Worm (Caenorhabditis elegans) whole organism, L1 larva: ENCODE data around the gene clec-238.

Experiments used
- C04F5.9 ChIP-seq: sonication (generic microtip); optimal IDR thresholded peaks from 2 replicates; lab custom pipeline; 2016; ENCODE audit warnings: missing genetic modification characterization, missing compliant biosample characterization
- C16A3.4 ChIP-seq: fragments of 150-350 bp; optimal IDR thresholded peaks from 2 replicates; lab custom pipeline; 2014; ENCODE audit warnings: missing biosample characterization, missing genetic modification characterization
- Y116A8C.19 ChIP-seq: sonication (generic microtip); optimal IDR thresholded peaks from 2 replicates; lab custom pipeline; 2016; ENCODE audit warnings: missing compliant biosample characterization, missing genetic modification characterization, borderline replicate concordance
- alr-1 ChIP-seq: fragments of 200-800 bp; sonication (Bioruptor generic); optimal IDR thresholded peaks from 2 replicates; lab custom pipeline; 2018; ENCODE audit warnings: borderline replicate concordance, mild to moderate bottlenecking, missing genetic modification characterization, missing compliant biosample characterization
- blmp-1 ChIP-seq: fragments of 150-350 bp; optimal IDR thresholded peaks from 2 replicates; lab custom pipeline; 2014; ENCODE audit warnings: missing biosample characterization, missing genetic modification characterization
- ceh-82 ChIP-seq, 3 experiments: fragments of 150-350 bp in 1 of 3; sonication (generic microtip) in 2 of 3; optimal IDR thresholded peaks; 2 replicates each; lab custom pipeline; 2014 to 2017; ENCODE audit warnings: missing biosample characterization in 3 of 3, missing genetic modification characterization in 3 of 3
- dpl-1 ChIP-seq, 3 experiments: fragments of 150-350 bp in 2 of 3; sonication (generic microtip) in 1 of 3; optimal IDR thresholded peaks; 2 replicates each; lab custom pipeline; 2014 to 2017; ENCODE audit warnings: missing biosample characterization in 3 of 3, missing genetic modification characterization in 3 of 3, missing genetic modification reagents in 3 of 3
- dsc-1 ChIP-seq: sonication (generic microtip); optimal IDR thresholded peaks from 2 replicates; lab custom pipeline; 2016; ENCODE audit warnings: mild to moderate bottlenecking, missing genetic modification characterization, missing compliant biosample characterization
- efl-1 ChIP-seq, 4 experiments: fragments of 150-350 bp; optimal IDR thresholded peaks in 3 of 4; peaks in 1 of 4; 1 replicate in 1 of 4; 2 replicates in 3 of 4; lab custom pipeline; 2014; ENCODE audit warnings: missing biosample characterization in 2 of 4, missing genetic modification characterization in 2 of 4, missing genetic modification reagents in 2 of 4
- fkh-10 ChIP-seq: sonication (generic microtip); optimal IDR thresholded peaks from 2 replicates; lab custom pipeline; 2017; ENCODE audit warnings: missing biosample characterization, missing genetic modification reagents, missing genetic modification characterization
- fkh-4 ChIP-seq: sonication (generic microtip); optimal IDR thresholded peaks from 2 replicates; lab custom pipeline; 2016; ENCODE audit warnings: missing compliant biosample characterization, missing genetic modification characterization, borderline replicate concordance
- fkh-8 ChIP-seq: sonication (generic microtip); optimal IDR thresholded peaks from 2 replicates; lab custom pipeline; 2016; ENCODE audit warnings: mild to moderate bottlenecking, missing genetic modification characterization, missing compliant biosample characterization
- grh-1 ChIP-seq: fragments of 200-800 bp; sonication (Bioruptor generic); IDR thresholded peaks from 2 replicates; pipeline ENCODE4 v1.3.6; 2022; ENCODE audit warnings: missing genetic modification reagents, missing genetic modification characterization, missing compliant biosample characterization
- hlh-17 ChIP-seq: fragments of 200-800 bp; sonication (Bioruptor generic); optimal IDR thresholded peaks from 2 replicates; lab custom pipeline; 2018; ENCODE audit warnings: missing genetic modification characterization, mild to moderate bottlenecking, missing compliant biosample characterization, moderate library complexity, borderline replicate concordance
- hlh-4 ChIP-seq: sonication (generic microtip); optimal IDR thresholded peaks from 2 replicates; lab custom pipeline; 2016; ENCODE audit warnings: mild to moderate bottlenecking, missing genetic modification characterization, missing compliant biosample characterization
- hpl-2 ChIP-seq: fragments of 150-350 bp; optimal IDR thresholded peaks from 2 replicates; lab custom pipeline; 2014; ENCODE audit warnings: missing biosample characterization, missing genetic modification reagents, missing genetic modification characterization
- lin-14 ChIP-seq: fragments of 200-800 bp; sonication (Bioruptor generic); optimal IDR thresholded peaks from 2 replicates; lab custom pipeline; 2018; ENCODE audit warnings: mild to moderate bottlenecking, missing genetic modification characterization, moderate library complexity, missing compliant biosample characterization
- lin-15B ChIP-seq: fragments of 150-350 bp; sonication (generic microtip); optimal IDR thresholded peaks from 3 replicates; lab custom pipeline; 2014; ENCODE audit warnings: missing biosample characterization, missing genetic modification characterization
- lin-35 ChIP-seq, 2 experiments: fragments of 150-350 bp; optimal IDR thresholded peaks; 2 replicates each; lab custom pipeline; 2014; ENCODE audit warnings: missing biosample characterization in 2 of 2, missing genetic modification characterization in 2 of 2, missing genetic modification reagents in 2 of 2
- lin-39 ChIP-seq: fragments of 150-350 bp; optimal IDR thresholded peaks from 2 replicates; lab custom pipeline; 2014; ENCODE audit warnings: missing biosample characterization, missing genetic modification reagents, missing genetic modification characterization
- lir-3 ChIP-seq: sonication (generic microtip); optimal IDR thresholded peaks from 2 replicates; lab custom pipeline; 2016; ENCODE audit warnings: mild to moderate bottlenecking, missing genetic modification characterization, moderate library complexity, missing compliant biosample characterization; ENCODE audit not compliant: poor library complexity
- mab-9 ChIP-seq: fragments of 200-800 bp; sonication (Bioruptor generic); IDR thresholded peaks from 2 replicates; pipeline ENCODE4 v1.3.6; 2022; ENCODE audit warnings: missing genetic modification reagents, missing genetic modification characterization, missing compliant biosample characterization
- nhr-84 ChIP-seq: sonication (generic microtip); optimal IDR thresholded peaks from 2 replicates; lab custom pipeline; 2017; ENCODE audit warnings: missing biosample characterization, missing genetic modification characterization
- nhr-90 ChIP-seq: sonication (generic microtip); optimal IDR thresholded peaks from 2 replicates; lab custom pipeline; 2016; ENCODE audit warnings: mild to moderate bottlenecking, missing genetic modification characterization, missing compliant biosample characterization; ENCODE audit not compliant: poor library complexity
- rnt-1 ChIP-seq: sonication (generic microtip); optimal IDR thresholded peaks from 2 replicates; lab custom pipeline; 2016; ENCODE audit warnings: mild to moderate bottlenecking, missing genetic modification characterization, moderate library complexity, missing compliant biosample characterization
- skn-1 ChIP-seq: fragments of 150-350 bp; optimal IDR thresholded peaks from 2 replicates; lab custom pipeline; 2014; ENCODE audit warnings: missing biosample characterization, missing genetic modification characterization
- snpc-4 ChIP-seq: fragments of 150-350 bp; optimal IDR thresholded peaks from 2 replicates; lab custom pipeline; 2014; ENCODE audit warnings: missing biosample characterization, missing genetic modification characterization
- swsn-7 ChIP-seq: sonication (generic microtip); optimal IDR thresholded peaks from 2 replicates; lab custom pipeline; 2016; ENCODE audit warnings: missing genetic modification characterization, missing compliant biosample characterization
- tlp-1 ChIP-seq: fragments of 150-350 bp; optimal IDR thresholded peaks from 2 replicates; lab custom pipeline; 2014; ENCODE audit warnings: missing biosample characterization, missing genetic modification characterization
- unc-130 ChIP-seq: fragments of 150-350 bp; optimal IDR thresholded peaks from 2 replicates; lab custom pipeline; 2017; ENCODE audit warnings: missing biosample characterization, missing genetic modification characterization, inconsistent platforms
- unc-30 ChIP-seq: sonication (generic microtip); optimal IDR thresholded peaks from 2 replicates; lab custom pipeline; 2017; ENCODE audit warnings: missing biosample characterization, missing genetic modification characterization
- unc-86 ChIP-seq: sonication (generic microtip); optimal IDR thresholded peaks from 2 replicates; lab custom pipeline; 2016; ENCODE audit warnings: missing genetic modification characterization, missing compliant biosample characterization

The clec-238 gene

ce11 chrV:16966636-16967035 lies 15.0 kb downstream of the clec-238 start, which contains the start of gene fbxa-90:
TSS of gene fbxa-90 (plus strand) at chrV:16966814.
- TF ChIP-seq lin-35 (GFP tag; optimal IDR thresholded peaks at IDR 0.05; lab: Kevin White, UChicago) (peak in 1 of 2 experiments; percentile 54), efl-1 (optimal IDR thresholded peaks at IDR 0.05; lab: Kevin White, UChicago) (peak; percentile 29 to 64), efl-1 (GFP tag; optimal IDR thresholded peaks at IDR 0.05 in 1 of 2; lab: Kevin White, UChicago) (peak in 1 of 2 experiments; percentile 94), fkh-8 (tag; lab: Kevin White, UChicago) (no peak), skn-1 (peak; percentile 15), dpl-1 (GFP tag; optimal IDR thresholded peaks at IDR 0.05; lab: Kevin White, UChicago) (peak in 2 of 3 experiments; percentile 27 to 31)

DNA sequence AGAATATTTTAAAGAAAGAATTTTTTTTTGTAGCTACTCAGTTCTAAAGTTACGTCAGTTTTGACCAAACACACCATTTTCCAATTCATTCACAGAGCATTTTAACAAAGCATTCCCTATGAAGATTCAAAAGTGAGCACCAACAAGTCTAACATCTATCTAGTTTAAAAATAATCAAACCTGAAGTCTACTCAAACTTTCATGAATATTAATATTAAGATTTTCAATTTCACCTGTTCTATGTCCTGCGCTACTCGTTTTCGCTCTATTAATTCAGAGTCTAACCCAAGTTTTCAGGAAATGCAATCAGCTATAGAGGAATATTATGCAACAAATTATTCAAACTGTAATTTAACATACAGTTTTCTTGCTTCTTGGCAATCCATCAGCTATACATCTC lies 20.5 kb downstream of the clec-238 start, which contains the start of gene srh-119:
srh-119 (plus strand) TSS at position 301 of the 400 bp plus-strand sequence.
- TF ChIP-seq alr-1 (tag; lab: Kevin White, UChicago): no peak
- TF ChIP-seq, all 84 proteins: peak for 0

DNA sequence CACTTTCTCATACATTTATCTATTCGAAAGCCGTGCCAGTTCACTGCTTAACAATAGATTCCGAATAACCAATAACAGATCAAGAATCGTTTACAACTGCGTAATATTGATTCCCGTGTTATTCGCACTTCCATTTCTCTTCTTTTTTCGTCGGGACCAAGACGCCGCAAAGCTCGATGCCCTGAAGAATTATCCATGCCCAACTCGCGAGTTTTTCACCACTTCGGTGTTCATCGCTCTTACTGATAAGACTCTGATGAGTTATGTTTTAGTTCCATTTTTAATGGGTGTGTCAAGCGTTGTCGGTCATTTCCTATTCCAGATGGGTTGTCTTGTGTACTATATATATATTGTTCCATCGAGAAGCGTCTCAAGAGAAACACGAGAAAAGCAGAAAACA lies 21.7 kb downstream of the clec-238 start:
- TF ChIP-seq nhr-90: no peak
- no peak for TF ChIP-seq lin-15B
- no peak for TF ChIP-seq dpl-1 (GFP tag; optimal IDR thresholded peaks at IDR 0.05; lab: Kevin White, UChicago)
- no peak for TF ChIP-seq snpc-4
- TF ChIP-seq skn-1: no peak
- TF ChIP-seq tlp-1: no peak
- no peak for TF ChIP-seq C04F5.9 (tag; lab: Kevin White, UChicago)
- no peak for TF ChIP-seq fkh-8 (tag; lab: Kevin White, UChicago)
- TF ChIP-seq blmp-1 (tag; lab: Kevin White, UChicago): no peak
- no peak for TF ChIP-seq lir-3 (tag; lab: Kevin White, UChicago)

ce11 chrV:16974919-16975318 lies 23.3 kb downstream of the clec-238 start, which contains the start of gene srx-54:
TSS of gene srx-54 (plus strand) at chrV:16975219.
- no peak for TF ChIP-seq hlh-4 (tag; lab: Kevin White, UChicago)
- TF ChIP-seq grh-1 (GFP tag; lab: Robert Waterston, UW): no peak
- no peak for TF ChIP-seq dsc-1 (tag; lab: Kevin White, UChicago)

DNA sequence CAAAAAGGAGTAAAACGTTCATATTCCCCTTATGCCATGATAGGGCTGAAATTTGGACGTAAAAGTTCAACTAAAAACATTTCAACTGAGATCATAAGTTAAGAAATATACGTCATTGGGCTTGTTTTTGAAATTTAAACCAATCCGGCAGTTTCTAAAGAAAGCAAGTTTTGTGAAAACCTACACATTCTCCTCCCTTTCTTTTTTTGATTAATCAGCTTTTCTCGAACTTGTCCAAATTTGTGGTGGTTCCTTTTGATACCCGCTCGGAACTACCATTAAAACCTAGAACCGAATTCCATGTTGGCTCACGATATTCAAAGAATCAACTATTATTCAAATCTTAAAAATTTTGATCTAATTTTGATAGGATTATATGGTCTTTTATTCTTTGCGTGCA lies 28.8 kb downstream of the clec-238 start, which contains the start of gene srz-54:
srz-54 (plus strand) TSS at position 301 of the 400 bp plus-strand sequence.
- TF ChIP-seq swsn-7: no peak
- no peak for TF ChIP-seq fkh-4 (tag; lab: Kevin White, UChicago)
- no peak for TF ChIP-seq C16A3.4 (tag; lab: Kevin White, UChicago)
- TF ChIP-seq unc-30: no peak
- TF ChIP-seq fkh-10: no peak
- no peak for TF ChIP-seq mab-9
- no peak for TF ChIP-seq lin-39
- TF ChIP-seq lin-14 (GFP tag; lab: Kevin White, UChicago): no peak

ce11 chrV:16987035-16987434 lies 35.4 kb downstream of the clec-238 start, which contains the start of gene Y102A5C.40:
TSS of gene Y102A5C.40 (minus strand) at chrV:16987135.
- no peak for TF ChIP-seq ceh-82 (tag; optimal IDR thresholded peaks at IDR 0.05; lab: Kevin White, UChicago)
- no peak for TF ChIP-seq unc-130
- TF ChIP-seq lin-14 (GFP tag; lab: Kevin White, UChicago): no peak
- TF ChIP-seq hpl-2: no peak
- TF ChIP-seq nhr-84 (tag; lab: Kevin White, UChicago): no peak
- TF ChIP-seq C16A3.4 (tag; lab: Kevin White, UChicago): no peak
- TF ChIP-seq unc-86 (tag; lab: Kevin White, UChicago): no peak
- no peak for TF ChIP-seq hlh-17
- no peak for TF ChIP-seq Y116A8C.19
- no peak for TF ChIP-seq rnt-1 (tag; lab: Kevin White, UChicago)
